ENCODE assay signal across 4 fruit fly cellular contexts in the genomic region with DNA sequence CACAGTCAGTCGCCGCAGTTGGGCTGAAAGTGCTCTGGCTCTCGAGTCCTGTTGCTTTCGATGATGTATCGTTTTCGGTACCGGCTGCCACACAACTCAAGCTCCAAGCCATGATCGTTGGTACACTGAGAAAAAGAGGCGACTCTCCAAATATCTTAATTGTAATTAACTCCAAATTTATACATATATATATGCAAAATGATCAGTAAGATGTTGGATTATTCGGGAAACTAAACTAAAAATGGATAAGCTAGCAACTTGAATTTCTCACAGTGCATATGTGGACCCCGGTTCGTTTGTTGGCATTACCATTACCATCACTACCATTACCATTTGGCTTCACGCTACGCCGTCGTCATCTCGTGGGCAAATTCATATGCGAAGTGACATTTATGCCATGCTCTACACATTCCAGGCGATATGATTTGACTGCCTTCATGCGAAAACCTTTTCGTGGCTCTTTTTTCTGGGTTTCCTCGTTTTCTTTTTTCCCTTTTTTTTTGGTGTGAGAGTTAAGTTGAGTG.
TF ChIP-seq lines count a peak whose summit lies in the region.

No protein-coding gene starts in this region.

- TF ChIP-seq CTCF in whole organism, embryonic (GFP tag; optimal IDR thresholded peaks at IDR 0.05; lab: Kevin White, UChicago), result no peak

TF ChIP-seq in whole organism, embryonic, 481 proteins besides CTCF, POLR2A, EP300 and RAD21 (continues in another document):
- no peak for TF ChIP-seq CG32772 (GFP tag; IDR thresholded peaks at IDR 0.05; lab: Robert Waterston, UW)
- TF ChIP-seq CG8388 (GFP tag; optimal IDR thresholded peaks at IDR 0.05; lab: Kevin White, UChicago), result peak; percentile 26
- peak; percentile 48; the same call in 1 of the 2 replicates for TF ChIP-seq CG17328 (GFP tag; IDR thresholded peaks at IDR 0.05; lab: Robert Waterston, UW)
- peak; percentile 23 for TF ChIP-seq Xbp1 (GFP tag; optimal IDR thresholded peaks at IDR 0.05; lab: Kevin White, UChicago)
- TF ChIP-seq CG4404 (GFP tag; IDR thresholded peaks at IDR 0.05; lab: Robert Waterston, UW), result peak; percentile 45
- TF ChIP-seq CG1603 (tag; optimal IDR thresholded peaks at IDR 0.05; lab: Kevin White, UChicago), result peak; percentile 22
- TF ChIP-seq CG3281 (GFP tag; optimal IDR thresholded peaks at IDR 0.05; lab: Kevin White, UChicago), result no peak
- TF ChIP-seq CG2875 (GFP tag; optimal IDR thresholded peaks at IDR 0.05; lab: Kevin White, UChicago), result no peak
- peak; percentile 2 for TF ChIP-seq CoRest (tag; optimal IDR thresholded peaks at IDR 0.05; lab: Kevin White, UChicago)
- TF ChIP-seq grn (GFP tag; optimal IDR thresholded peaks at IDR 0.05; lab: Kevin White, UChicago), result no peak
- TF ChIP-seq CG12769 (tag; optimal IDR thresholded peaks at IDR 0.05; lab: Kevin White, UChicago), result no peak
- 0 out of 2 replicates have a peak, but pooled peaks have one; percentile 14 for TF ChIP-seq Ptx1 (GFP tag; IDR thresholded peaks at IDR 0.05; lab: Robert Waterston, UW)
- peak; percentile 36 for TF ChIP-seq CG18262 (tag; optimal IDR thresholded peaks at IDR 0.05; lab: Kevin White, UChicago)
- TF ChIP-seq insv (GFP tag; optimal IDR thresholded peaks at IDR 0.05; lab: Kevin White, UChicago), result no peak
- TF ChIP-seq ftz-f1 (GFP tag; optimal IDR thresholded peaks at IDR 0.05; lab: Kevin White, UChicago), result no peak
- peak; percentile 30 for TF ChIP-seq CG9727 (GFP tag; optimal IDR thresholded peaks at IDR 0.05; lab: Kevin White, UChicago)
- TF ChIP-seq chif (GFP tag; optimal IDR thresholded peaks at IDR 0.05; lab: Kevin White, UChicago), result peak in 1 of 2 experiments; percentile 4
- TF ChIP-seq dan (GFP tag; IDR thresholded peaks at IDR 0.05; lab: Robert Waterston, UW), result no peak
- TF ChIP-seq gem (tag; optimal IDR thresholded peaks at IDR 0.05; lab: Kevin White, UChicago), result peak; percentile 32
- peak; percentile 0 for TF ChIP-seq D19A (tag; optimal IDR thresholded peaks at IDR 0.05; lab: Kevin White, UChicago)
- TF ChIP-seq CG7963 (GFP tag; IDR thresholded peaks at IDR 0.05; lab: Robert Waterston, UW; ENCODE audit: partially characterized antibody), result no peak

TF ChIP-seq in whole organism, prepupa, 60 proteins besides CTCF, POLR2A, EP300 and RAD21 (continues in another document):
- TF ChIP-seq Hr38 (GFP tag; optimal IDR thresholded peaks at IDR 0.05; lab: Kevin White, UChicago), result no peak
- TF ChIP-seq spab (GFP tag; optimal IDR thresholded peaks at IDR 0.05; lab: Kevin White, UChicago), result no peak
- TF ChIP-seq CG6854 (GFP tag; optimal IDR thresholded peaks at IDR 0.05; lab: Kevin White, UChicago), result no peak
- TF ChIP-seq Eip78C (GFP tag; lab: Kevin White, UChicago), result peak; percentile 82
- TF ChIP-seq svp (GFP tag; lab: Kevin White, UChicago), result peak; percentile 69
- TF ChIP-seq dsx (GFP tag; optimal IDR thresholded peaks at IDR 0.05; lab: Kevin White, UChicago; ENCODE audit: poor library complexity, severe bottlenecking), result no peak
- peak; percentile 7 for TF ChIP-seq Sox102F (GFP tag; optimal IDR thresholded peaks at IDR 0.05; lab: Kevin White, UChicago)
- no peak for TF ChIP-seq Sox15 (GFP tag; optimal IDR thresholded peaks at IDR 0.05; lab: Kevin White, UChicago)
- TF ChIP-seq CG6808 (GFP tag; optimal IDR thresholded peaks at IDR 0.05; lab: Kevin White, UChicago), result peak; percentile 26
- TF ChIP-seq CG8119 (GFP tag; IDR thresholded peaks at IDR 0.05; lab: Robert Waterston, UW), result 0 out of 3 replicates have a peak, but pooled peaks have one; percentile 23
- TF ChIP-seq Blimp-1 (GFP tag; optimal IDR thresholded peaks at IDR 0.05; lab: Kevin White, UChicago), result no peak
- no peak for TF ChIP-seq net (GFP tag; optimal IDR thresholded peaks at IDR 0.05; lab: Kevin White, UChicago)
- peak; percentile 13 for TF ChIP-seq Sox14 (GFP tag; optimal IDR thresholded peaks at IDR 0.05; lab: Kevin White, UChicago)
- no peak for TF ChIP-seq Eip75B (GFP tag; optimal IDR thresholded peaks at IDR 0.05; lab: Kevin White, UChicago)
- TF ChIP-seq Met (GFP tag; optimal IDR thresholded peaks at IDR 0.05; lab: Kevin White, UChicago), result peak; percentile 30
- peak; percentile 22 for TF ChIP-seq CG3919 (GFP tag; optimal IDR thresholded peaks at IDR 0.05; lab: Kevin White, UChicago)
- peak; percentile 25 for TF ChIP-seq pdm3 (GFP tag; optimal IDR thresholded peaks at IDR 0.05; lab: Kevin White, UChicago)
- TF ChIP-seq acj6 (GFP tag; optimal IDR thresholded peaks at IDR 0.05; lab: Kevin White, UChicago), result peak; percentile 16
- 0 out of 3 replicates have a peak, but pooled peaks have one; percentile 46 for TF ChIP-seq CG6163 (GFP tag; IDR thresholded peaks at IDR 0.05; lab: Robert Waterston, UW)
- peak; percentile 25 for TF ChIP-seq CG32006 (GFP tag; optimal IDR thresholded peaks at IDR 0.05; lab: Kevin White, UChicago)
- peak; percentile 2 for TF ChIP-seq esn (GFP tag; optimal IDR thresholded peaks at IDR 0.05; lab: Kevin White, UChicago)
- peak; percentile 30 for TF ChIP-seq lz (GFP tag; optimal IDR thresholded peaks at IDR 0.05; lab: Kevin White, UChicago)

TF ChIP-seq in whole organism, pupa, 21 proteins besides CTCF, POLR2A, EP300 and RAD21:
- TF ChIP-seq CG17806 (tag; optimal IDR thresholded peaks at IDR 0.05; lab: Kevin White, UChicago) (peak; percentile 17), EcR (GFP tag; optimal IDR thresholded peaks at IDR 0.05; lab: Kevin White, UChicago) (no peak), Snoo (tag; optimal IDR thresholded peaks at IDR 0.05; lab: Kevin White, UChicago) (no peak), CG8301 (tag; optimal IDR thresholded peaks at IDR 0.05; lab: Kevin White, UChicago) (peak; percentile 5), fd96Ca (GFP tag; IDR thresholded peaks at IDR 0.05; lab: Robert Waterston, UW) (0 out of 3 replicates have a peak, but pooled peaks have one; percentile 10), Ets98B (GFP tag; IDR thresholded peaks at IDR 0.05; lab: Robert Waterston, UW) (peak; percentile 33; the same call in 1 of the 2 replicates), CG34367 (tag; optimal IDR thresholded peaks at IDR 0.05; lab: Kevin White, UChicago) (no peak), CG9948 (tag; optimal IDR thresholded peaks at IDR 0.05; lab: Kevin White, UChicago) (peak; percentile 11), rn (GFP tag; IDR thresholded peaks at IDR 0.05; lab: Robert Waterston, UW) (no peak), CG8159 (tag; optimal IDR thresholded peaks at IDR 0.05; lab: Kevin White, UChicago) (peak; percentile 31), Pif1B (GFP tag; optimal IDR thresholded peaks at IDR 0.05; lab: Kevin White, UChicago) (no peak), D1 (tag; optimal IDR thresholded peaks at IDR 0.05; lab: Kevin White, UChicago) (no peak), CG13204 (GFP tag; optimal IDR thresholded peaks at IDR 0.05; lab: Kevin White, UChicago) (no peak), CG10348 (GFP tag; IDR thresholded peaks at IDR 0.05; lab: Robert Waterston, UW) (no peak), CG14655 (GFP tag; optimal IDR thresholded peaks at IDR 0.05; lab: Kevin White, UChicago) (peak; percentile 35), CG12605 (GFP tag; IDR thresholded peaks at IDR 0.05; lab: Robert Waterston, UW) (no peak), CG32121 (GFP tag; IDR thresholded peaks at IDR 0.05; lab: Robert Waterston, UW) (0 out of 2 replicates have a peak, but pooled peaks have one; percentile 34), Pif1A (GFP tag; optimal IDR thresholded peaks at IDR 0.05; lab: Kevin White, UChicago) (no peak), CG15710 (tag; optimal IDR thresholded peaks at IDR 0.05; lab: Kevin White, UChicago) (peak; percentile 9), CG4496 (GFP tag; IDR thresholded peaks at IDR 0.05; lab: Robert Waterston, UW) (0 out of 3 replicates have a peak, but pooled peaks have one; percentile 24), gl (tag; optimal IDR thresholded peaks at IDR 0.05; lab: Kevin White, UChicago) (no peak)

TF ChIP-seq in whole organism, wandering third instar larva, 38 proteins besides CTCF, POLR2A, EP300 and RAD21:
- TF ChIP-seq HLH106 (tag; optimal IDR thresholded peaks at IDR 0.05; lab: Kevin White, UChicago) (peak; percentile 27), foxo (GFP tag; optimal IDR thresholded peaks at IDR 0.05; lab: Kevin White, UChicago) (peak in 1 of 2 experiments; percentile 14), dmrt93B (GFP tag; optimal IDR thresholded peaks at IDR 0.05; lab: Kevin White, UChicago) (no peak), Vsx2 (GFP tag; optimal IDR thresholded peaks at IDR 0.05; lab: Kevin White, UChicago; ENCODE audit: partially characterized antibody) (no peak), dl (GFP tag; optimal IDR thresholded peaks at IDR 0.05; lab: Kevin White, UChicago; ENCODE audit: insufficient read depth in 1 of 2, partially characterized antibody in 2 of 2) (no peak), sv (GFP tag; optimal IDR thresholded peaks at IDR 0.05; lab: Kevin White, UChicago) (no peak), Hnf4 (GFP tag; optimal IDR thresholded peaks at IDR 0.05; lab: Kevin White, UChicago) (no peak), ey (GFP tag; optimal IDR thresholded peaks at IDR 0.05; lab: Kevin White, UChicago) (peak; percentile 6), lola (GFP tag; optimal IDR thresholded peaks at IDR 0.05; lab: Kevin White, UChicago) (no peak), br (GFP tag; optimal IDR thresholded peaks at IDR 0.05; lab: Kevin White, UChicago) (no peak), fru (GFP tag; optimal IDR thresholded peaks at IDR 0.05; lab: Kevin White, UChicago) (peak; percentile 4), Mio (GFP tag; optimal IDR thresholded peaks at IDR 0.05; lab: Kevin White, UChicago) (no peak), Sp1 (GFP tag; optimal IDR thresholded peaks at IDR 0.05; lab: Kevin White, UChicago) (peak; percentile 5), pan (optimal IDR thresholded peaks at IDR 0.05; lab: Kevin White, UChicago) (no peak), OdsH (GFP tag; optimal IDR thresholded peaks at IDR 0.05; lab: Kevin White, UChicago) (no peak), h (GFP tag; optimal IDR thresholded peaks at IDR 0.05; lab: Kevin White, UChicago) (peak; percentile 22), CG32264 (GFP tag; optimal IDR thresholded peaks at IDR 0.05; lab: Kevin White, UChicago) (no peak), rgr (GFP tag; optimal IDR thresholded peaks at IDR 0.05; lab: Kevin White, UChicago) (peak; percentile 6)
TF ChIP-seq in whole organism, wandering third instar larva: peak in this region for 7.
